Worm (Caenorhabditis elegans) whole organism, midembryonic: Measurements from ENCODE around the gene clec-43.
"Not testable (repeated sequence)": the region's sequence is repeated elsewhere in the genome, so short reads cannot be mapped to it uniquely, and the experiment has no call there.

Experiments
- flt-1 ChIP-seq: fragments of 200-800 bp; sonication (Bioruptor generic); IDR thresholded peaks from 2 replicates; pipeline ENCODE4 v1.3.6; 2022; ENCODE audit warnings: missing genetic modification characterization, missing compliant biosample characterization
- klf-2 ChIP-seq: fragments of 200-800 bp; sonication (Bioruptor generic); conservative IDR thresholded peaks from 2 replicates; pipeline ENCODE4 v1.3.6; 2022; ENCODE audit warnings: missing genetic modification reagents, missing genetic modification characterization, missing compliant biosample characterization
- med-1 ChIP-seq: sonication (generic microtip); optimal IDR thresholded peaks from 2 replicates; lab custom pipeline; 2017; ENCODE audit warnings: missing genetic modification characterization, mild to moderate bottlenecking, missing compliant biosample characterization, antibody characterized with exemption, missing genetic modification reagents; ENCODE audit not compliant: insufficient read depth
- tab-1 ChIP-seq: fragments of 200-800 bp; sonication (Bioruptor generic); IDR thresholded peaks from 2 replicates; pipeline ENCODE4 v1.3.6; 2022; ENCODE audit warnings: missing genetic modification characterization, missing compliant biosample characterization
- ztf-23 ChIP-seq: fragments of 200-800 bp; sonication (Bioruptor generic); IDR thresholded peaks from 2 replicates; pipeline ENCODE4 v1.3.6; 2022; ENCODE audit warnings: missing genetic modification reagents, missing genetic modification characterization, missing compliant biosample characterization

DNA sequence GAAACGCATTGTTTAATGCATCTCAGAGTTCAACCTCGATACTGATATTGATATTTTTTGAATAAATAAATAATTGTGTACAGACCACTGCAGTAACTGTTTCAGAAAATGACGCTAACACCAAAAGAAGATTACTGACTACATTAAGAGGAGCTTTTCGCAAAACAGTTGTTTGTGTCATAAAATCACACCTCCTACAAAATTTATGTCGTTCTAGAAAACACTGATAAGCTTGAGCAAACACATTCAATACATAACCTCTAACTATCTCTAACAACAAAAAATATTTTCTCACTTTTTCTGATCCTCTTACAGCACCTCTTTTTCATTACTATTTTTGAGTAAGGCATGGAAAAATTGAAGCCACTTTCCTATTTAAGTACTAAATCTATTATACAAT lies 10.8 kb downstream of the clec-43 start, which contains the start of gene fbxc-7:
- not testable (repeated sequence) for TF ChIP-seq tab-1 (GFP tag; lab: Robert Waterston, UW); klf-2; ztf-23; flt-1 (GFP tag; lab: Robert Waterston, UW); med-1 (GFP tag; lab: Kevin White, UChicago)
